Fruit fly (Drosophila melanogaster): ENCODE results near the gene scpr-A.

- TF ChIP-seq Dfd (GFP tag; optimal IDR thresholded peaks at IDR 0.05) = no peak
- TF ChIP-seq Rel (GFP tag; optimal IDR thresholded peaks at IDR 0.05) = no peak
- TF ChIP-seq Rel (tag; optimal IDR thresholded peaks at IDR 0.05) = no peak
- no peak for TF ChIP-seq br (GFP tag; optimal IDR thresholded peaks at IDR 0.05)
- TF ChIP-seq Mio (GFP tag; optimal IDR thresholded peaks at IDR 0.05) = no peak
- TF ChIP-seq jim (GFP tag; optimal IDR thresholded peaks at IDR 0.05) = no peak
- TF ChIP-seq fru (GFP tag; optimal IDR thresholded peaks at IDR 0.05) = no peak
- no peak for TF ChIP-seq Myc (optimal IDR thresholded peaks at IDR 0.05)
- TF ChIP-seq foxo (GFP tag; optimal IDR thresholded peaks at IDR 0.05) = no peak
- TF ChIP-seq lola (GFP tag; optimal IDR thresholded peaks at IDR 0.05) = no peak
- TF ChIP-seq Hr78 (GFP tag; optimal IDR thresholded peaks at IDR 0.05) = no peak
These were observed 46.0 kb downstream of the scpr-A start for dm6 chr3R:11286948-11287347.

All from whole organism, wandering third instar larva.